Fruit fly (Drosophila melanogaster) whole organism: Measurements from ENCODE around the gene ND-51.

Experiments
- CG8478 ChIP-seq: fragments of >200 bp; optimal IDR thresholded peaks from 2 replicates; lab custom pipeline; 2018; ENCODE audit warnings: inconsistent platforms
- Dll ChIP-seq: fragments of >200 bp; optimal IDR thresholded peaks from 2 replicates; lab custom pipeline; 2017
- EcR ChIP-seq, 2 experiments: fragments of >200 bp; optimal IDR thresholded peaks; 2 replicates each; lab custom pipeline; 2017; ENCODE audit warnings: missing biosample characterization in 2 of 2, missing genetic modification characterization in 2 of 2, missing genetic modification reagents in 2 of 2
- pan ChIP-seq: fragments of >200 bp; optimal IDR thresholded peaks from 2 replicates; lab custom pipeline; 2017
- psq ChIP-seq: fragments of >200 bp; optimal IDR thresholded peaks from 2 replicates; lab custom pipeline; 2017
- usp ChIP-seq: fragments of >200 bp; optimal IDR thresholded peaks from 2 replicates; lab custom pipeline; 2017; ENCODE audit warnings: missing biosample characterization, missing genetic modification characterization, mixed read lengths

DNA sequence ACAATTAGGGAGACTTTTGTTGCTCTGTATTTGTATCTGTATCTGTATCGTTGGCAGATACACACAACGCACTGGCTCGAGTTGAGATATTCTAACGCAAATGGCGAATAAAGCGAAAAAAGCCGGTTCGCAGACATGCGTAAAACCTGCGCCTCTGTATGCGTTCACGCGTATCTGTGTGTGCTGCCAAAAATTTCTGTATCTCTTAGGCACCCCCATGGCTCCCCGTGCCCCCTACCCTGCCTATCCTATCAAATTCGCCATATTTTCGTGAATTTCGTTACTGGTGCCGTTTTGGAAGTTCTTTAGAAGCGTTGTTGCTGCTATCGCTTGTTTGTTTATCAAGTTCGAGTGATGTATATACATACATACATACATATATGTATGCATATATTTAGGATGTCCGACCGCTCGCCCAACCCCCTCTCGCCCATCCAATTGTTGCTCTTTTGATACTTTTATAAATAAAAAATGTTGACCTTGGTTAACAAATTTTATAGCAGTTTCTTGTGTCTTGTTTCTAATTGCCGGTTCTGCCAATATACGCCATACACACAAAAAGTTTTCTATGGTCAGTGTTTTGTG, 23.3 kb upstream of the ND-51 start:
- TF ChIP-seq usp (GFP tag; lab: Kevin White, UChicago), result no peak
- TF ChIP-seq Dll (lab: Kevin White, UChicago), result no peak
- no peak for TF ChIP-seq CG8478
- no peak for TF ChIP-seq EcR (GFP tag; optimal IDR thresholded peaks at IDR 0.05; lab: Kevin White, UChicago)
- TF ChIP-seq psq (lab: Kevin White, UChicago), result no peak
- no peak for TF ChIP-seq pan
